Fruit fly (Drosophila melanogaster): ENCODE measurements around the gene CG14229.

DNA sequence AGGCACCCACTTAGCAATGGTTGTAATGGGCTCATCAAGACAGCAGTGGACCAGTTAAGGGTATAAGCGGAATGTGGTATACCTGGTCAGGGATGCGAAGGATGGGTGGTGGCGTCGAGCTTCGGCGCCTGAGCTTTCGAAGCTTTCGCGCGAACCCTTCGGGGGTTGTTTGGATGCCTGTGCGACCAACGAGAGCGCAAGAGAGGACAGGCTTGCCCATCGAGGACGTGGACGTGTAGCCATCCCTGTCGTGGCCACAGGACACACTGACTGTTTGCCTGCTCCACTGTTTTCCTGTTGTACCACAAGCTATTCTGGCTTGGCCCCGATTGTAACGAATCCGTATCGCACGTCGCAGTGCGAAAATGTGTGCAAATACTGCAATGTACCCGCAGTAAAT lies 40.2 kb upstream of the CG14229 start, which contains the start of gene CG14234:
- no peak for TF ChIP-seq pan (optimal IDR thresholded peaks at IDR 0.05)
- TF ChIP-seq CG8478 (optimal IDR thresholded peaks at IDR 0.05), result no peak
- TF ChIP-seq psq (optimal IDR thresholded peaks at IDR 0.05), result no peak
- TF ChIP-seq EcR (GFP tag; optimal IDR thresholded peaks at IDR 0.05), result no peak
- TF ChIP-seq Dll (optimal IDR thresholded peaks at IDR 0.05), result no peak

Data from whole organism.